Fruit fly (Drosophila melanogaster) whole organism, embryonic: ENCODE measurements around the gene CG7065.

Experiments
- B-H2 ChIP-seq: fragments of 200-800 bp; sonication (Bioruptor generic); optimal IDR thresholded peaks from 2 replicates; lab custom pipeline; 2018; ENCODE audit warnings: missing biosample characterization, mild to moderate bottlenecking, missing genetic modification characterization
- CG11696 ChIP-seq: fragments of 200-800 bp; sonication (Bioruptor generic); IDR thresholded peaks from 2 replicates; pipeline ENCODE4 v1.3.6; 2022; ENCODE audit warnings: missing biosample characterization, missing genetic modification characterization
- CG12299 ChIP-seq: fragments of 200-800 bp; sonication (Bioruptor generic); optimal IDR thresholded peaks from 2 replicates; lab custom pipeline; 2018; ENCODE audit warnings: missing biosample characterization, mild to moderate bottlenecking, missing genetic modification characterization
- CG14667 ChIP-seq: fragments of 200-800 bp; sonication (Bioruptor generic); IDR thresholded peaks from 2 replicates; pipeline ENCODE4 v1.3.6; 2022; ENCODE audit warnings: missing biosample characterization, missing genetic modification characterization
- CG17385 ChIP-seq: fragments of 200-800 bp; sonication (Bioruptor generic); optimal IDR thresholded peaks from 3 replicates; lab custom pipeline; 2018; ENCODE audit warnings: missing biosample characterization, mild to moderate bottlenecking, missing genetic modification characterization
- CG1832 ChIP-seq: fragments of 200-800 bp; sonication (Bioruptor generic); optimal IDR thresholded peaks from 2 replicates; lab custom pipeline; 2017; ENCODE audit warnings: missing biosample characterization, mild to moderate bottlenecking, missing genetic modification characterization, inconsistent platforms
- CG2875 ChIP-seq: fragments of 200-800 bp; sonication (Bioruptor generic); optimal IDR thresholded peaks from 2 replicates; lab custom pipeline; 2017; ENCODE audit warnings: missing biosample characterization, mild to moderate bottlenecking, missing genetic modification characterization, missing genetic modification reagents
- CG34422 ChIP-seq: fragments of 200-800 bp; sonication (Bioruptor generic); IDR thresholded peaks from 3 replicates; pipeline ENCODE4 v1.3.6; 2022; ENCODE audit warnings: missing biosample characterization, missing genetic modification characterization
- CG5245 ChIP-seq: fragments of 200-800 bp; sonication (Bioruptor generic); optimal IDR thresholded peaks from 3 replicates; lab custom pipeline; 2016; ENCODE audit warnings: missing biosample characterization, missing genetic modification characterization
- CG6254 ChIP-seq: fragments of 200-800 bp; sonication (Bioruptor generic); optimal IDR thresholded peaks from 3 replicates; lab custom pipeline; 2017; ENCODE audit warnings: mild to moderate bottlenecking, missing biosample characterization, missing genetic modification reagents, missing genetic modification characterization
- CG6683 ChIP-seq: fragments of 200-800 bp; sonication (Bioruptor generic); optimal IDR thresholded peaks from 2 replicates; lab custom pipeline; 2017; ENCODE audit warnings: missing biosample characterization, mild to moderate bottlenecking, missing genetic modification characterization, missing genetic modification reagents
- CG6765 ChIP-seq: fragments of 200-800 bp; sonication (Bioruptor generic); optimal IDR thresholded peaks from 3 replicates; lab custom pipeline; 2017; ENCODE audit warnings: missing biosample characterization, mild to moderate bottlenecking, missing genetic modification characterization
- CG6791 ChIP-seq: fragments of 200-800 bp; sonication (Bioruptor generic); IDR thresholded peaks from 3 replicates; pipeline ENCODE4 v1.3.6; 2022; ENCODE audit warnings: missing biosample characterization, missing genetic modification characterization; ENCODE audit not compliant: partially characterized antibody
- CG7372 ChIP-seq: fragments of 200-800 bp; sonication (Bioruptor generic); IDR thresholded peaks from 2 replicates; pipeline ENCODE4 v1.3.6; 2022; ENCODE audit warnings: missing biosample characterization, missing genetic modification characterization
- CG8924 ChIP-seq: fragments of 200-800 bp; optimal IDR thresholded peaks from 3 replicates; lab custom pipeline; 2019; ENCODE audit warnings: missing biosample characterization, mild to moderate bottlenecking, missing genetic modification characterization, moderate library complexity
- CG9797 ChIP-seq: fragments of 200-800 bp; sonication (Bioruptor generic); optimal IDR thresholded peaks from 3 replicates; lab custom pipeline; 2018; ENCODE audit warnings: missing biosample characterization, mild to moderate bottlenecking, missing genetic modification characterization
- CHES-1-like ChIP-seq: fragments of 200-800 bp; sonication (Bioruptor generic); optimal IDR thresholded peaks from 2 replicates; lab custom pipeline; 2016; ENCODE audit warnings: missing biosample characterization, missing genetic modification characterization
- CoRest ChIP-seq: fragments of 200-800 bp; sonication (Bioruptor generic); optimal IDR thresholded peaks from 3 replicates; lab custom pipeline; 2018; ENCODE audit warnings: missing biosample characterization, mild to moderate bottlenecking, missing genetic modification characterization, moderate library complexity
- Dbx ChIP-seq: fragments of 200-800 bp; sonication (Bioruptor generic); IDR thresholded peaks from 3 replicates; pipeline ENCODE4 v1.3.6; 2022; ENCODE audit warnings: missing biosample characterization, missing genetic modification characterization
- Gug ChIP-seq: fragments of 200-800 bp; sonication (Bioruptor generic); IDR thresholded peaks from 4 replicates; pipeline ENCODE4 v1.3.6; 2022; ENCODE audit warnings: missing biosample characterization, missing genetic modification characterization
- Hmx ChIP-seq: fragments of 200-800 bp; sonication (Bioruptor generic); optimal IDR thresholded peaks from 2 replicates; lab custom pipeline; 2016; ENCODE audit warnings: missing biosample characterization, missing genetic modification characterization
- Lim3 ChIP-seq: fragments of 200-800 bp; sonication (Bioruptor generic); IDR thresholded peaks from 2 replicates; pipeline ENCODE4 v1.3.6; 2022; ENCODE audit warnings: missing biosample characterization, missing genetic modification characterization
- MESR4 ChIP-seq: fragments of 200-800 bp; sonication (Bioruptor generic); optimal IDR thresholded peaks from 2 replicates; lab custom pipeline; 2018; ENCODE audit warnings: missing biosample characterization, mild to moderate bottlenecking, missing genetic modification characterization, moderate library complexity
- Med ChIP-seq: fragments of 200-800 bp; sonication (Bioruptor generic); peaks from one replicate; lab custom pipeline; 2016; ENCODE audit warnings: missing biosample characterization, missing genetic modification characterization, mild to moderate bottlenecking, inconsistent platforms, moderate library complexity
- Myb ChIP-seq: fragments of 200-800 bp; sonication (Bioruptor generic); optimal IDR thresholded peaks from 2 replicates; lab custom pipeline; 2016; ENCODE audit warnings: missing biosample characterization, missing genetic modification characterization
- NK7.1 ChIP-seq: fragments of 200-800 bp; sonication (Bioruptor generic); optimal IDR thresholded peaks from 3 replicates; lab custom pipeline; 2016; ENCODE audit warnings: missing biosample characterization, missing genetic modification characterization
- Rfx ChIP-seq: fragments of 200-800 bp; sonication (Bioruptor generic); IDR thresholded peaks from 2 replicates; pipeline ENCODE4 v1.3.6; 2022; ENCODE audit warnings: missing biosample characterization, missing genetic modification characterization
- Sox102F ChIP-seq: fragments of 200-800 bp; sonication (Bioruptor generic); optimal IDR thresholded peaks from 2 replicates; lab custom pipeline; 2018; ENCODE audit warnings: missing biosample characterization, mild to moderate bottlenecking, missing genetic modification characterization, moderate library complexity
- ara ChIP-seq: fragments of 200-800 bp; sonication (Bioruptor generic); IDR thresholded peaks from 2 replicates; pipeline ENCODE4 v1.3.6; 2022; ENCODE audit warnings: missing biosample characterization, missing genetic modification characterization
- bsh ChIP-seq, 2 experiments: fragments of 200-800 bp; sonication (Bioruptor generic); optimal IDR thresholded peaks; 2 replicates each; lab custom pipeline; 2017 to 2018; ENCODE audit warnings: mild to moderate bottlenecking in 2 of 2, missing biosample characterization in 2 of 2, missing genetic modification characterization in 2 of 2, moderate library complexity in 1 of 2
- cas ChIP-seq: fragments of 200-800 bp; sonication (Bioruptor generic); IDR thresholded peaks from 2 replicates; pipeline ENCODE4 v1.3.6; 2022; ENCODE audit warnings: missing biosample characterization, missing genetic modification characterization
- chinmo ChIP-seq: fragments of 200-800 bp; sonication (Bioruptor generic); IDR thresholded peaks from 4 replicates; pipeline ENCODE4 v1.3.6; 2022; ENCODE audit warnings: missing biosample characterization, missing genetic modification characterization; ENCODE audit not compliant: partially characterized antibody
- crol ChIP-seq: fragments of 200-800 bp; sonication (Bioruptor generic); IDR thresholded peaks from 2 replicates; pipeline ENCODE4 v1.3.6; 2022; ENCODE audit warnings: missing biosample characterization, missing genetic modification characterization
- dpn ChIP-seq, 2 experiments: fragments of 200-800 bp; sonication (Bioruptor generic); optimal IDR thresholded peaks; 3 replicates each; lab custom pipeline; 2016; ENCODE audit warnings: missing biosample characterization in 2 of 2, missing genetic modification characterization in 2 of 2
- fru ChIP-seq: fragments of >200 bp; optimal IDR thresholded peaks from 2 replicates; lab custom pipeline; 2017
- gsb ChIP-seq: fragments of 200-800 bp; sonication (Bioruptor generic); IDR thresholded peaks from 2 replicates; pipeline ENCODE4 v1.3.6; 2022; ENCODE audit warnings: missing biosample characterization, missing genetic modification characterization
- lab ChIP-seq: fragments of 200-800 bp; sonication (Bioruptor generic); optimal IDR thresholded peaks from 3 replicates; lab custom pipeline; 2017; ENCODE audit warnings: missing biosample characterization, missing genetic modification characterization, mild to moderate bottlenecking, moderate library complexity, missing genetic modification reagents
- nmo ChIP-seq: fragments of 200-800 bp; sonication (Bioruptor generic); optimal IDR thresholded peaks from 2 replicates; lab custom pipeline; 2018; ENCODE audit warnings: missing biosample characterization, mild to moderate bottlenecking, missing genetic modification characterization, moderate library complexity
- psq ChIP-seq: fragments of 200-800 bp; sonication (Bioruptor generic); optimal IDR thresholded peaks from 2 replicates; lab custom pipeline; 2017; ENCODE audit warnings: missing biosample characterization, missing genetic modification characterization
- pzg ChIP-seq: fragments of 200-800 bp; sonication (Bioruptor generic); optimal IDR thresholded peaks from 3 replicates; lab custom pipeline; 2018; ENCODE audit warnings: missing biosample characterization, mild to moderate bottlenecking, missing genetic modification characterization, moderate library complexity
- ranshi ChIP-seq: fragments of 200-800 bp; sonication (Bioruptor generic); IDR thresholded peaks from 2 replicates; pipeline ENCODE4 v1.3.6; 2022; ENCODE audit warnings: missing biosample characterization, missing genetic modification characterization
- row ChIP-seq: fragments of 200-800 bp; sonication (Bioruptor generic); IDR thresholded peaks from 3 replicates; pipeline ENCODE4 v1.3.6; 2022; ENCODE audit warnings: missing biosample characterization, missing genetic modification characterization
- ssp ChIP-seq: fragments of 200-800 bp; sonication (Bioruptor generic); IDR thresholded peaks from 2 replicates; pipeline ENCODE4 v1.3.6; 2022; ENCODE audit warnings: missing biosample characterization, missing genetic modification characterization
- stwl ChIP-seq: fragments of 200-800 bp; sonication (Bioruptor generic); optimal IDR thresholded peaks from 3 replicates; lab custom pipeline; 2018; ENCODE audit warnings: missing biosample characterization, mild to moderate bottlenecking, missing genetic modification characterization, moderate library complexity
- tll ChIP-seq, 2 experiments: fragments of 200-800 bp in 1 of 2; fragments of >200 bp in 1 of 2; sonication (Bioruptor generic) in 1 of 2; optimal IDR thresholded peaks; 2 replicates each; lab custom pipeline; 2017 to 2019; ENCODE audit warnings: missing biosample characterization in 2 of 2, missing genetic modification characterization in 2 of 2, mild to moderate bottlenecking in 1 of 2, moderate library complexity in 1 of 2
- tna ChIP-seq: fragments of 200-800 bp; sonication (Bioruptor generic); IDR thresholded peaks from 2 replicates; pipeline ENCODE4 v1.3.6; 2022; ENCODE audit warnings: missing biosample characterization, missing genetic modification characterization; ENCODE audit not compliant: partially characterized antibody
- trem ChIP-seq: fragments of 200-800 bp; optimal IDR thresholded peaks from 3 replicates; lab custom pipeline; 2019; ENCODE audit warnings: missing biosample characterization, mild to moderate bottlenecking, missing genetic modification characterization, moderate library complexity
- yki ChIP-seq: fragments of >200 bp; optimal IDR thresholded peaks from 3 replicates; lab custom pipeline; 2018
- zen2 ChIP-seq: fragments of 200-800 bp; sonication (Bioruptor generic); IDR thresholded peaks from 3 replicates; pipeline ENCODE4 v1.3.6; 2022; ENCODE audit warnings: missing biosample characterization, missing genetic modification characterization; ENCODE audit not compliant: partially characterized antibody

The CG7065 gene

dm6 chrX:9103308-9104185 lies 38.7 kb upstream of the CG7065 start, which contains the start of gene CG7766 (continued):
- TF ChIP-seq CG6683 (GFP tag; lab: Kevin White, UChicago) (no peak), CHES-1-like (GFP tag; lab: Kevin White, UChicago) (no peak), crol (GFP tag; lab: Robert Waterston, UW) (peak; percentile 57; the same call in 1 of the 2 replicates), fru (no peak), NK7.1 (GFP tag; lab: Kevin White, UChicago) (no peak), trem (tag; lab: Kevin White, UChicago) (peak; percentile 15), CG9797 (GFP tag; lab: Kevin White, UChicago) (peak; percentile 69), CG5245 (GFP tag; lab: Kevin White, UChicago) (no peak), CG1832 (GFP tag; lab: Kevin White, UChicago) (no peak), CG14667 (no peak), Dbx (GFP tag; lab: Robert Waterston, UW) (no peak), MESR4 (peak; percentile 78), CG2875 (GFP tag; lab: Kevin White, UChicago) (no peak), CG11696 (no peak), CG8924 (no peak), chinmo (GFP tag; lab: Robert Waterston, UW) (0 out of 4 replicates have a peak, but pooled peaks have one; percentile 26), CoRest (tag; lab: Kevin White, UChicago) (no peak), nmo (GFP tag; lab: Kevin White, UChicago) (peak; percentile 22), CG6791 (GFP tag; lab: Robert Waterston, UW) (no peak), gsb (no peak), ssp (GFP tag; lab: Robert Waterston, UW) (no peak), tna (GFP tag; lab: Robert Waterston, UW) (peak; percentile 13; the same call in 1 of the 2 replicates), dpn (GFP tag; optimal IDR thresholded peaks at IDR 0.05; lab: Kevin White, UChicago) (no peak), Lim3 (GFP tag; lab: Robert Waterston, UW) (no peak), CG6254 (GFP tag; lab: Kevin White, UChicago) (no peak), psq (no peak), zen2 (GFP tag; lab: Robert Waterston, UW) (no peak), ranshi (GFP tag; lab: Robert Waterston, UW) (no peak), CG6765 (GFP tag; lab: Kevin White, UChicago) (no peak), CG12299 (tag; lab: Kevin White, UChicago) (no peak), Med (GFP tag; lab: Kevin White, UChicago) (no peak), Sox102F (GFP tag; lab: Kevin White, UChicago) (no peak), CG34422 (GFP tag; lab: Robert Waterston, UW) (0 out of 3 replicates have a peak, but pooled peaks have one; percentile 12), Myb (GFP tag; lab: Kevin White, UChicago) (peak; percentile 21), bsh (GFP tag; optimal IDR thresholded peaks at IDR 0.05; lab: Kevin White, UChicago) (no peak), yki (lab: Kevin White, UChicago) (no peak), stwl (tag; lab: Kevin White, UChicago) (peak; percentile 25), Rfx (GFP tag; lab: Robert Waterston, UW) (no peak), tll (GFP tag; optimal IDR thresholded peaks at IDR 0.05; lab: Kevin White, UChicago) (peak in 1 of 2 experiments; percentile 86), lab (GFP tag; lab: Kevin White, UChicago) (no peak), CG17385 (GFP tag; lab: Kevin White, UChicago) (no peak), B-H2 (GFP tag; lab: Kevin White, UChicago) (no peak), Hmx (GFP tag; lab: Kevin White, UChicago) (no peak), ara (no peak), pzg (GFP tag; lab: Kevin White, UChicago) (peak; percentile 59), CG7372 (GFP tag; lab: Robert Waterston, UW) (no peak), Gug (GFP tag; lab: Robert Waterston, UW) (no peak), row (GFP tag; lab: Robert Waterston, UW) (peak; percentile 34; the same call in 2 of the 3 replicates), cas (no peak)
